Fruit fly (Drosophila melanogaster) whole organism, prepupa: ENCODE measurements around the gene CG14440.
A peak's percentile ranks its signal among the peaks of the same experiment; 100 is the strongest.

Experiments
- Blimp-1 ChIP-seq: fragments of 200-800 bp; sonication (Bioruptor generic); optimal IDR thresholded peaks from 3 replicates; lab custom pipeline; 2017; ENCODE audit warnings: missing biosample characterization, missing genetic modification characterization, mild to moderate bottlenecking, moderate library complexity, missing genetic modification reagents
- CG10631 ChIP-seq: fragments of 200-800 bp; sonication (Bioruptor generic); optimal IDR thresholded peaks from 2 replicates; lab custom pipeline; 2016; ENCODE audit warnings: missing biosample characterization, missing genetic modification characterization
- CG11294 ChIP-seq: fragments of 200-800 bp; sonication (Bioruptor generic); IDR thresholded peaks from 2 replicates; pipeline ENCODE4 v1.3.6; 2022; ENCODE audit warnings: missing biosample characterization, missing genetic modification characterization
- CG11762 ChIP-seq: fragments of 200-800 bp; sonication (Bioruptor generic); optimal IDR thresholded peaks from 3 replicates; lab custom pipeline; 2016; ENCODE audit warnings: missing biosample characterization, missing genetic modification characterization; ENCODE audit not compliant: insufficient read depth
- CG11902 ChIP-seq: fragments of 200-800 bp; sonication (Bioruptor generic); optimal IDR thresholded peaks from 3 replicates; lab custom pipeline; 2016; ENCODE audit warnings: missing biosample characterization, missing genetic modification characterization
- CG15336 ChIP-seq: fragments of 200-800 bp; sonication (Bioruptor generic); IDR thresholded peaks from 2 replicates; pipeline ENCODE4 v1.3.6; 2022; ENCODE audit warnings: missing biosample characterization, missing genetic modification characterization
- CG1621 ChIP-seq: fragments of 200-800 bp; sonication (Bioruptor generic); optimal IDR thresholded peaks from 3 replicates; lab custom pipeline; 2018; ENCODE audit warnings: missing biosample characterization, mild to moderate bottlenecking, missing genetic modification characterization
- CG16779 ChIP-seq: fragments of 200-800 bp; sonication (Bioruptor generic); optimal IDR thresholded peaks from 3 replicates; lab custom pipeline; 2017; ENCODE audit warnings: missing biosample characterization, mild to moderate bottlenecking, missing genetic modification characterization
- CG31627 ChIP-seq: fragments of 200-800 bp; sonication (Bioruptor generic); optimal IDR thresholded peaks from 3 replicates; lab custom pipeline; 2016; ENCODE audit warnings: missing biosample characterization, missing genetic modification characterization
- CG32006 ChIP-seq: fragments of 200-800 bp; sonication (Bioruptor generic); optimal IDR thresholded peaks from 3 replicates; lab custom pipeline; 2017; ENCODE audit warnings: missing biosample characterization, mild to moderate bottlenecking, missing genetic modification characterization
- CG34406 ChIP-seq: fragments of 200-800 bp; sonication (Bioruptor generic); optimal IDR thresholded peaks from 3 replicates; lab custom pipeline; 2016; ENCODE audit warnings: missing biosample characterization, missing genetic modification characterization
- CG4318 ChIP-seq: fragments of 200-800 bp; sonication (Bioruptor generic); optimal IDR thresholded peaks from 3 replicates; lab custom pipeline; 2017; ENCODE audit warnings: missing biosample characterization, mild to moderate bottlenecking, missing genetic modification characterization
- CG6792 ChIP-seq: fragments of 200-800 bp; sonication (Bioruptor generic); optimal IDR thresholded peaks from 3 replicates; lab custom pipeline; 2016; ENCODE audit warnings: missing biosample characterization, missing genetic modification characterization
- CG6808 ChIP-seq: fragments of 200-800 bp; sonication (Bioruptor generic); optimal IDR thresholded peaks from 3 replicates; lab custom pipeline; 2017; ENCODE audit warnings: missing biosample characterization, missing genetic modification characterization, mild to moderate bottlenecking, moderate library complexity, missing genetic modification reagents
- CG6854 ChIP-seq: fragments of 200-800 bp; sonication (Bioruptor generic); optimal IDR thresholded peaks from 2 replicates; lab custom pipeline; 2017; ENCODE audit warnings: missing biosample characterization, mild to moderate bottlenecking, missing genetic modification characterization
- CG7368 ChIP-seq: fragments of 200-800 bp; sonication (Bioruptor generic); optimal IDR thresholded peaks from 3 replicates; lab custom pipeline; 2016; ENCODE audit warnings: missing biosample characterization, missing genetic modification characterization
- CG8119 ChIP-seq: fragments of 200-800 bp; sonication (Bioruptor generic); IDR thresholded peaks from 3 replicates; pipeline ENCODE4 v1.3.6; 2022; ENCODE audit warnings: missing biosample characterization, missing genetic modification characterization
- CG8319 ChIP-seq: fragments of 200-800 bp; sonication (Bioruptor generic); optimal IDR thresholded peaks from 3 replicates; lab custom pipeline; 2016; ENCODE audit warnings: missing biosample characterization, missing genetic modification characterization
- CG8632 ChIP-seq: fragments of 200-800 bp; sonication (Bioruptor generic); optimal IDR thresholded peaks from 3 replicates; lab custom pipeline; 2016; ENCODE audit warnings: missing biosample characterization, missing genetic modification characterization
- CG9139 ChIP-seq: fragments of 200-800 bp; sonication (Bioruptor generic); optimal IDR thresholded peaks from 3 replicates; lab custom pipeline; 2017; ENCODE audit warnings: missing biosample characterization, mild to moderate bottlenecking, missing genetic modification characterization
- Eip75B ChIP-seq: fragments of 200-800 bp; sonication (Bioruptor generic); optimal IDR thresholded peaks from 3 replicates; lab custom pipeline; 2016; ENCODE audit warnings: missing biosample characterization, missing genetic modification characterization
- Eip78C ChIP-seq: fragments of 200-800 bp; sonication (Bioruptor generic); peaks from one replicate; lab custom pipeline; 2016; ENCODE audit warnings: missing biosample characterization, missing genetic modification characterization
- Eip93F ChIP-seq: fragments of 200-800 bp; sonication (Bioruptor generic); optimal IDR thresholded peaks from 2 replicates; lab custom pipeline; 2016; ENCODE audit warnings: missing biosample characterization, mild to moderate bottlenecking, missing genetic modification characterization
- Ets96B ChIP-seq: fragments of 200-800 bp; optimal IDR thresholded peaks from 2 replicates; lab custom pipeline; 2019; ENCODE audit warnings: missing biosample characterization, mild to moderate bottlenecking, missing genetic modification characterization, moderate library complexity
- Gug ChIP-seq: fragments of 200-800 bp; sonication (Bioruptor generic); IDR thresholded peaks from 2 replicates; pipeline ENCODE4 v1.3.6; 2022; ENCODE audit warnings: missing biosample characterization, missing genetic modification characterization
- Hr39 ChIP-seq: fragments of 200-800 bp; sonication (Bioruptor generic); optimal IDR thresholded peaks from 2 replicates; lab custom pipeline; 2016; ENCODE audit warnings: missing biosample characterization, missing genetic modification characterization
- Hr4 ChIP-seq: fragments of 200-800 bp; sonication (Bioruptor generic); optimal IDR thresholded peaks from 3 replicates; lab custom pipeline; 2016; ENCODE audit warnings: missing biosample characterization, missing genetic modification characterization
- Lpt ChIP-seq: fragments of 200-800 bp; sonication (Bioruptor generic); optimal IDR thresholded peaks from 3 replicates; lab custom pipeline; 2016; ENCODE audit warnings: missing biosample characterization, missing genetic modification characterization
- Met ChIP-seq: fragments of 200-800 bp; sonication (Bioruptor generic); optimal IDR thresholded peaks from 3 replicates; lab custom pipeline; 2016; ENCODE audit warnings: missing biosample characterization, missing genetic modification characterization
- Smox ChIP-seq: fragments of 200-800 bp; sonication (Bioruptor generic); optimal IDR thresholded peaks from 3 replicates; lab custom pipeline; 2016; ENCODE audit warnings: missing biosample characterization, missing genetic modification characterization
- Sox102F ChIP-seq: fragments of 200-800 bp; sonication (Bioruptor generic); optimal IDR thresholded peaks from 2 replicates; lab custom pipeline; 2016; ENCODE audit warnings: missing biosample characterization, mild to moderate bottlenecking, missing genetic modification characterization
- Sox14 ChIP-seq: fragments of 200-800 bp; sonication (Bioruptor generic); optimal IDR thresholded peaks from 3 replicates; lab custom pipeline; 2016; ENCODE audit warnings: missing biosample characterization, missing genetic modification characterization
- achi ChIP-seq: fragments of 200-800 bp; sonication (Bioruptor generic); optimal IDR thresholded peaks from 3 replicates; lab custom pipeline; 2016; ENCODE audit warnings: missing biosample characterization, missing genetic modification characterization
- dac ChIP-seq: fragments of 200-800 bp; sonication (Bioruptor generic); optimal IDR thresholded peaks from 2 replicates; lab custom pipeline; 2017; ENCODE audit warnings: missing biosample characterization, mild to moderate bottlenecking, missing genetic modification characterization
- dsx ChIP-seq: fragments of 200-800 bp; optimal IDR thresholded peaks from 3 replicates; lab custom pipeline; 2019; ENCODE audit warnings: missing biosample characterization, mild to moderate bottlenecking, missing genetic modification characterization, moderate library complexity; ENCODE audit not compliant: poor library complexity, severe bottlenecking
- esn ChIP-seq: fragments of 200-800 bp; sonication (Bioruptor generic); optimal IDR thresholded peaks from 2 replicates; lab custom pipeline; 2016; ENCODE audit warnings: missing biosample characterization, mild to moderate bottlenecking, missing genetic modification characterization, moderate library complexity
- fd59A ChIP-seq: fragments of 200-800 bp; sonication (Bioruptor generic); optimal IDR thresholded peaks from 2 replicates; lab custom pipeline; 2017; ENCODE audit warnings: missing biosample characterization, mild to moderate bottlenecking, missing genetic modification characterization, missing genetic modification reagents
- fkh ChIP-seq: fragments of 200-800 bp; sonication (Bioruptor generic); optimal IDR thresholded peaks from 3 replicates; lab custom pipeline; 2017; ENCODE audit warnings: missing biosample characterization, mild to moderate bottlenecking, missing genetic modification characterization, moderate library complexity
- lz ChIP-seq: fragments of 200-800 bp; sonication (Bioruptor generic); optimal IDR thresholded peaks from 3 replicates; lab custom pipeline; 2016; ENCODE audit warnings: missing biosample characterization, missing genetic modification characterization
- net ChIP-seq: fragments of 200-800 bp; sonication (Bioruptor generic); optimal IDR thresholded peaks from 3 replicates; lab custom pipeline; 2016; ENCODE audit warnings: missing biosample characterization, missing genetic modification characterization
- salr ChIP-seq, 2 experiments: fragments of 200-800 bp; sonication (Bioruptor generic); optimal IDR thresholded peaks; 3 replicates each; lab custom pipeline; 2016 to 2018; ENCODE audit warnings: missing biosample characterization in 2 of 2, missing genetic modification characterization in 2 of 2, mild to moderate bottlenecking in 1 of 2
- spab ChIP-seq: fragments of 200-800 bp; sonication (Bioruptor generic); optimal IDR thresholded peaks from 2 replicates; lab custom pipeline; 2017; ENCODE audit warnings: missing biosample characterization, mild to moderate bottlenecking, missing genetic modification characterization, missing genetic modification reagents
- ss ChIP-seq, 2 experiments: fragments of 200-800 bp; sonication (Bioruptor generic); optimal IDR thresholded peaks; 2 replicates in 1 of 2; 3 replicates in 1 of 2; lab custom pipeline; 2017 to 2018; ENCODE audit warnings: mild to moderate bottlenecking in 2 of 2, missing biosample characterization in 2 of 2, missing genetic modification characterization in 2 of 2, moderate library complexity in 1 of 2
- svp ChIP-seq: fragments of 200-800 bp; sonication (Bioruptor generic); peaks from one replicate; lab custom pipeline; 2016; ENCODE audit warnings: missing biosample characterization, missing genetic modification characterization
- topi ChIP-seq: fragments of 200-800 bp; sonication (Bioruptor generic); optimal IDR thresholded peaks from 3 replicates; lab custom pipeline; 2016; ENCODE audit warnings: missing biosample characterization, missing genetic modification characterization
- vri ChIP-seq: fragments of 200-800 bp; sonication (Bioruptor generic); optimal IDR thresholded peaks from 3 replicates; lab custom pipeline; 2016; ENCODE audit warnings: missing biosample characterization, mild to moderate bottlenecking, missing genetic modification characterization

The CG14440 gene

dm6 chrX:6659919-6660318 lies 38.4 kb downstream of the CG14440 start:
- TF ChIP-seq CG10631 (no peak), CG15336 (GFP tag; lab: Robert Waterston, UW) (0 out of 2 replicates have a peak, but pooled peaks have one; percentile 20), CG1621 (tag; lab: Kevin White, UChicago) (peak; percentile 76), topi (no peak), CG11762 (GFP tag; lab: Kevin White, UChicago) (no peak), fd59A (GFP tag; lab: Kevin White, UChicago) (no peak), Hr4 (GFP tag; lab: Kevin White, UChicago) (no peak)
- TF ChIP-seq, all 60 proteins: peak for 2

dm6 chrX:6656626-6657558 lies 41.5 kb downstream of the CG14440 start:
- TF ChIP-seq CG7368 (GFP tag; lab: Kevin White, UChicago) (no peak), achi (GFP tag; lab: Kevin White, UChicago) (peak; percentile 13), esn (GFP tag; lab: Kevin White, UChicago) (peak; percentile 12), CG11762 (GFP tag; lab: Kevin White, UChicago) (no peak), CG8632 (GFP tag; lab: Kevin White, UChicago) (peak; percentile 39), Gug (GFP tag; lab: Robert Waterston, UW) (0 out of 2 replicates have a peak, but pooled peaks have one; percentile 9), CG4318 (GFP tag; lab: Kevin White, UChicago) (no peak), vri (peak; percentile 67), topi (peak; percentile 40), lz (GFP tag; lab: Kevin White, UChicago) (no peak), CG31627 (GFP tag; lab: Kevin White, UChicago) (no peak), CG10631 (no peak), CG8119 (GFP tag; lab: Robert Waterston, UW) (peak; percentile 56; the same call in 2 of the 3 replicates), CG15336 (GFP tag; lab: Robert Waterston, UW) (peak; percentile 71), dsx (GFP tag; lab: Kevin White, UChicago) (peak; percentile 48), Met (GFP tag; lab: Kevin White, UChicago) (peak; percentile 31), CG34406 (GFP tag; lab: Kevin White, UChicago) (no peak), Hr39 (GFP tag; lab: Kevin White, UChicago) (no peak), Eip93F (peak; percentile 60), ss (GFP tag; optimal IDR thresholded peaks at IDR 0.05; lab: Kevin White, UChicago) (peak; percentile 54 to 59), CG9139 (GFP tag; lab: Kevin White, UChicago) (no peak), CG16779 (peak; percentile 40), Sox14 (GFP tag; lab: Kevin White, UChicago) (no peak), CG1621 (tag; lab: Kevin White, UChicago) (peak; percentile 37), Sox102F (peak; percentile 48), fd59A (GFP tag; lab: Kevin White, UChicago) (no peak), CG32006 (GFP tag; lab: Kevin White, UChicago) (peak; percentile 38), Lpt (GFP tag; lab: Kevin White, UChicago) (no peak), salr (GFP tag; optimal IDR thresholded peaks at IDR 0.05; lab: Kevin White, UChicago) (no peak), svp (GFP tag; lab: Kevin White, UChicago) (peak; percentile 66), CG11902 (GFP tag; lab: Kevin White, UChicago) (no peak), Eip75B (GFP tag; lab: Kevin White, UChicago) (peak; percentile 22), dac (no peak), Blimp-1 (GFP tag; lab: Kevin White, UChicago) (peak; percentile 87), CG6808 (GFP tag; lab: Kevin White, UChicago) (peak; percentile 40), fkh (GFP tag; lab: Kevin White, UChicago) (no peak), spab (GFP tag; lab: Kevin White, UChicago) (no peak), Eip78C (GFP tag; lab: Kevin White, UChicago) (peak; percentile 78), CG6854 (GFP tag; lab: Kevin White, UChicago) (peak; percentile 46), Smox (no peak), CG6792 (GFP tag; lab: Kevin White, UChicago) (peak; percentile 11), CG11294 (peak; percentile 14; the same call in 1 of the 2 replicates), CG8319 (GFP tag; lab: Kevin White, UChicago) (no peak), net (GFP tag; lab: Kevin White, UChicago) (peak; percentile 23), Ets96B (peak; percentile 48)
